Fruit fly (Drosophila melanogaster) whole organism, embryonic: ENCODE data around the gene Mbs.

Experiments
- Asciz ChIP-seq: fragments of 200-800 bp; sonication (Bioruptor generic); optimal IDR thresholded peaks from 2 replicates; lab custom pipeline; 2017; ENCODE audit warnings: missing biosample characterization, mild to moderate bottlenecking, missing genetic modification characterization, missing genetic modification reagents
- B-H1 ChIP-seq: fragments of 200-800 bp; sonication (Bioruptor generic); IDR thresholded peaks from 3 replicates; pipeline ENCODE4 v1.3.6; 2022; ENCODE audit warnings: missing biosample characterization, missing genetic modification characterization
- CG10431 ChIP-seq: fragments of 200-800 bp; sonication (Bioruptor generic); optimal IDR thresholded peaks from 3 replicates; lab custom pipeline; 2018; ENCODE audit warnings: missing biosample characterization, mild to moderate bottlenecking, missing genetic modification characterization
- CG10565 ChIP-seq: fragments of 200-800 bp; sonication (Bioruptor generic); optimal IDR thresholded peaks from 3 replicates; lab custom pipeline; 2016; ENCODE audit warnings: missing biosample characterization, mild to moderate bottlenecking, missing genetic modification characterization
- CG10654 ChIP-seq: fragments of 200-800 bp; sonication (Bioruptor generic); optimal IDR thresholded peaks from 2 replicates; lab custom pipeline; 2016; ENCODE audit warnings: missing biosample characterization, missing genetic modification characterization
- CG11456 ChIP-seq: fragments of 200-800 bp; sonication (Bioruptor generic); IDR thresholded peaks from 3 replicates; pipeline ENCODE4 v1.3.6; 2022; ENCODE audit warnings: missing biosample characterization, missing genetic modification characterization
- CG12299 ChIP-seq: fragments of 200-800 bp; sonication (Bioruptor generic); optimal IDR thresholded peaks from 2 replicates; lab custom pipeline; 2018; ENCODE audit warnings: missing biosample characterization, mild to moderate bottlenecking, missing genetic modification characterization
- CG12659 ChIP-seq: fragments of 200-800 bp; sonication (Bioruptor generic); optimal IDR thresholded peaks from 3 replicates; lab custom pipeline; 2017; ENCODE audit warnings: mild to moderate bottlenecking, missing biosample characterization, missing genetic modification reagents, missing genetic modification characterization
- CG12744 ChIP-seq: fragments of 200-800 bp; sonication (Bioruptor generic); optimal IDR thresholded peaks from 2 replicates; lab custom pipeline; 2016; ENCODE audit warnings: missing biosample characterization, missing genetic modification characterization
- CG14860 ChIP-seq: fragments of 200-800 bp; sonication (Bioruptor generic); IDR thresholded peaks from 3 replicates; pipeline ENCODE4 v1.3.6; 2022; ENCODE audit warnings: missing biosample characterization, missing genetic modification characterization; ENCODE audit not compliant: partially characterized antibody
- CG17802 ChIP-seq: fragments of 200-800 bp; sonication (Bioruptor generic); optimal IDR thresholded peaks from 2 replicates; lab custom pipeline; 2018; ENCODE audit warnings: missing biosample characterization, mild to moderate bottlenecking, missing genetic modification characterization, moderate library complexity
- CG3838 ChIP-seq: fragments of 200-800 bp; sonication (Bioruptor generic); optimal IDR thresholded peaks from 3 replicates; lab custom pipeline; 2016; ENCODE audit warnings: missing biosample characterization, missing genetic modification characterization
- CG5245 ChIP-seq: fragments of 200-800 bp; sonication (Bioruptor generic); optimal IDR thresholded peaks from 3 replicates; lab custom pipeline; 2016; ENCODE audit warnings: missing biosample characterization, missing genetic modification characterization
- CG6654 ChIP-seq: fragments of 200-800 bp; sonication (Bioruptor generic); optimal IDR thresholded peaks from 2 replicates; lab custom pipeline; 2017; ENCODE audit warnings: missing biosample characterization, mild to moderate bottlenecking, missing genetic modification characterization
- CG6765 ChIP-seq: fragments of 200-800 bp; sonication (Bioruptor generic); optimal IDR thresholded peaks from 3 replicates; lab custom pipeline; 2017; ENCODE audit warnings: missing biosample characterization, mild to moderate bottlenecking, missing genetic modification characterization
- CG8765 ChIP-seq: fragments of 200-800 bp; sonication (Bioruptor generic); IDR thresholded peaks from 2 replicates; pipeline ENCODE4 v1.3.6; 2022; ENCODE audit warnings: missing biosample characterization, missing genetic modification characterization
- Chrac-16 ChIP-seq: fragments of 200-800 bp; sonication (Bioruptor generic); optimal IDR thresholded peaks from 3 replicates; lab custom pipeline; 2016; ENCODE audit warnings: missing biosample characterization, missing genetic modification characterization
- Dbx ChIP-seq: fragments of 200-800 bp; sonication (Bioruptor generic); IDR thresholded peaks from 3 replicates; pipeline ENCODE4 v1.3.6; 2022; ENCODE audit warnings: missing biosample characterization, missing genetic modification characterization
- Dek ChIP-seq: fragments of 200-800 bp; sonication (Bioruptor generic); optimal IDR thresholded peaks from 3 replicates; lab custom pipeline; 2019; ENCODE audit warnings: missing biosample characterization, mild to moderate bottlenecking, missing genetic modification characterization, moderate library complexity
- Dfd ChIP-seq, 2 experiments: fragments of >200 bp; optimal IDR thresholded peaks; 2 replicates each; lab custom pipeline; 2017; ENCODE audit warnings: missing biosample characterization in 2 of 2, missing genetic modification characterization in 2 of 2
- ERR ChIP-seq: fragments of 200-800 bp; sonication (Bioruptor generic); optimal IDR thresholded peaks from 2 replicates; lab custom pipeline; 2016; ENCODE audit warnings: missing biosample characterization, missing genetic modification characterization
- Fer2 ChIP-seq: fragments of 200-800 bp; sonication (Bioruptor generic); optimal IDR thresholded peaks from 2 replicates; lab custom pipeline; 2018; ENCODE audit warnings: missing biosample characterization, mild to moderate bottlenecking, missing genetic modification characterization, moderate library complexity
- Fer3 ChIP-seq: fragments of 200-800 bp; sonication (Bioruptor generic); optimal IDR thresholded peaks from 2 replicates; lab custom pipeline; 2018; ENCODE audit warnings: missing biosample characterization, mild to moderate bottlenecking, missing genetic modification characterization, moderate library complexity
- GATAe ChIP-seq: fragments of 200-800 bp; sonication (Bioruptor generic); conservative IDR thresholded peaks from 2 replicates; pipeline ENCODE4 v1.3.6; 2022; ENCODE audit warnings: missing biosample characterization, missing genetic modification characterization
- MBD-R2 ChIP-seq: fragments of 200-800 bp; sonication (Bioruptor generic); IDR thresholded peaks from 2 replicates; pipeline ENCODE4 v1.3.6; 2022; ENCODE audit warnings: missing biosample characterization, missing genetic modification characterization
- Oaz ChIP-seq: fragments of 200-800 bp; sonication (Bioruptor generic); IDR thresholded peaks from 2 replicates; pipeline ENCODE4 v1.3.6; 2022; ENCODE audit warnings: missing biosample characterization, missing genetic modification characterization
- Opbp ChIP-seq: fragments of 200-800 bp; sonication (Bioruptor generic); IDR thresholded peaks from 3 replicates; pipeline ENCODE4 v1.3.6; 2022; ENCODE audit warnings: missing biosample characterization, missing genetic modification characterization; ENCODE audit not compliant: partially characterized antibody
- Optix ChIP-seq: fragments of 200-800 bp; sonication (Bioruptor generic); IDR thresholded peaks from 3 replicates; pipeline ENCODE4 v1.3.6; 2022; ENCODE audit warnings: missing biosample characterization, missing genetic modification characterization
- Pdp1 ChIP-seq, 2 experiments: fragments of 200-800 bp; sonication (Bioruptor generic); optimal IDR thresholded peaks; 3 replicates each; lab custom pipeline; 2016; ENCODE audit warnings: missing biosample characterization in 2 of 2, missing genetic modification characterization in 2 of 2, mild to moderate bottlenecking in 1 of 2, moderate library complexity in 1 of 2
- Poxn ChIP-seq: fragments of 200-800 bp; sonication (Bioruptor generic); IDR thresholded peaks from 2 replicates; pipeline ENCODE4 v1.3.6; 2022; ENCODE audit warnings: missing biosample characterization, missing genetic modification characterization
- Spps ChIP-seq: fragments of 200-800 bp; sonication (Bioruptor generic); optimal IDR thresholded peaks from 2 replicates; lab custom pipeline; 2018; ENCODE audit warnings: missing biosample characterization, mild to moderate bottlenecking, missing genetic modification characterization
- Stat92E ChIP-seq, 3 experiments: fragments of >200 bp in 2 of 3; fragments of 200-800 bp in 1 of 3; sonication (Bioruptor generic) in 1 of 3; optimal IDR thresholded peaks; 2 replicates each; lab custom pipeline; 2017 to 2019; ENCODE audit warnings: missing biosample characterization in 3 of 3, missing genetic modification characterization in 3 of 3, mild to moderate bottlenecking in 1 of 3, moderate library complexity in 1 of 3
- ato ChIP-seq: fragments of 200-800 bp; sonication (Bioruptor generic); IDR thresholded peaks from 2 replicates; pipeline ENCODE4 v1.3.6; 2022; ENCODE audit warnings: missing biosample characterization, missing genetic modification characterization; ENCODE audit not compliant: partially characterized antibody
- bigmax ChIP-seq: fragments of 200-800 bp; sonication (Bioruptor generic); optimal IDR thresholded peaks from 2 replicates; lab custom pipeline; 2018; ENCODE audit warnings: missing biosample characterization, mild to moderate bottlenecking, missing genetic modification characterization
- cas ChIP-seq: fragments of 200-800 bp; sonication (Bioruptor generic); IDR thresholded peaks from 2 replicates; pipeline ENCODE4 v1.3.6; 2022; ENCODE audit warnings: missing biosample characterization, missing genetic modification characterization
- dmrt99B ChIP-seq: fragments of 200-800 bp; sonication (Bioruptor generic); optimal IDR thresholded peaks from 2 replicates; lab custom pipeline; 2018; ENCODE audit warnings: missing biosample characterization, mild to moderate bottlenecking, missing genetic modification characterization, moderate library complexity
- en ChIP-seq: fragments of 200-800 bp; sonication (Bioruptor generic); optimal IDR thresholded peaks from 2 replicates; lab custom pipeline; 2016; ENCODE audit warnings: missing biosample characterization, missing genetic modification characterization
- ftz-f1 ChIP-seq: fragments of 200-800 bp; sonication (Bioruptor generic); optimal IDR thresholded peaks from 2 replicates; lab custom pipeline; 2016; ENCODE audit warnings: missing biosample characterization, missing genetic modification characterization
- grau ChIP-seq: fragments of 200-800 bp; optimal IDR thresholded peaks from 3 replicates; lab custom pipeline; 2019; ENCODE audit warnings: missing biosample characterization, mild to moderate bottlenecking, missing genetic modification characterization, moderate library complexity
- gro ChIP-seq: fragments of 200-800 bp; sonication (Bioruptor generic); optimal IDR thresholded peaks from 2 replicates; lab custom pipeline; 2016; ENCODE audit warnings: missing biosample characterization, missing genetic modification characterization
- gt ChIP-seq: fragments of 200-800 bp; sonication (Bioruptor generic); IDR thresholded peaks from 2 replicates; pipeline ENCODE4 v1.3.6; 2022; ENCODE audit warnings: missing biosample characterization, missing genetic modification characterization
- inv ChIP-seq: fragments of 200-800 bp; sonication (Bioruptor generic); IDR thresholded peaks from 2 replicates; pipeline ENCODE4 v1.3.6; 2022; ENCODE audit warnings: missing biosample characterization, missing genetic modification characterization; ENCODE audit not compliant: partially characterized antibody
- nau ChIP-seq: fragments of 200-800 bp; sonication (Bioruptor generic); optimal IDR thresholded peaks from 3 replicates; lab custom pipeline; 2017; ENCODE audit warnings: missing biosample characterization, mild to moderate bottlenecking, missing genetic modification characterization, missing genetic modification reagents
- repo ChIP-seq: fragments of 200-800 bp; sonication (Bioruptor generic); optimal IDR thresholded peaks from 2 replicates; lab custom pipeline; 2016; ENCODE audit warnings: missing biosample characterization, missing genetic modification characterization
- sc ChIP-seq, 3 experiments: fragments of >200 bp in 2 of 3; fragments of 200-800 bp in 1 of 3; sonication (Bioruptor generic) in 1 of 3; optimal IDR thresholded peaks; 2 replicates in 2 of 3; 3 replicates in 1 of 3; lab custom pipeline; 2017; ENCODE audit warnings: mild to moderate bottlenecking in 1 of 3, missing biosample characterization in 1 of 3, missing genetic modification characterization in 1 of 3, missing genetic modification reagents in 1 of 3
- sim ChIP-seq: fragments of 200-800 bp; sonication (Bioruptor generic); IDR thresholded peaks from 2 replicates; pipeline ENCODE4 v1.3.6; 2022; ENCODE audit warnings: missing biosample characterization, missing genetic modification characterization
- sna ChIP-seq: fragments of 200-800 bp; sonication (Bioruptor generic); IDR thresholded peaks from 2 replicates; pipeline ENCODE4 v1.3.6; 2022; ENCODE audit warnings: missing biosample characterization, missing genetic modification characterization; ENCODE audit not compliant: partially characterized antibody
- zen2 ChIP-seq: fragments of 200-800 bp; sonication (Bioruptor generic); IDR thresholded peaks from 3 replicates; pipeline ENCODE4 v1.3.6; 2022; ENCODE audit warnings: missing biosample characterization, missing genetic modification characterization; ENCODE audit not compliant: partially characterized antibody
- zfh2 ChIP-seq: fragments of 200-800 bp; sonication (Bioruptor generic); optimal IDR thresholded peaks from 2 replicates; lab custom pipeline; 2016; ENCODE audit warnings: missing biosample characterization, missing genetic modification characterization

The Mbs gene

dm6 chr3L:16045831-16046336 is 5.9 kb upstream of the Mbs start (continued):
- TF ChIP-seq CG10654 (GFP tag; lab: Kevin White, UChicago): peak; percentile 87
- peak; percentile 93 for TF ChIP-seq Spps (tag; lab: Kevin White, UChicago)
- TF ChIP-seq Oaz (GFP tag; lab: Robert Waterston, UW): peak; percentile 83
- peak; percentile 78 for TF ChIP-seq MBD-R2 (GFP tag; lab: Robert Waterston, UW)
- TF ChIP-seq CG8765 (GFP tag; lab: Robert Waterston, UW): peak; percentile 74
- peak; percentile 84 for TF ChIP-seq en (GFP tag; lab: Kevin White, UChicago)
- TF ChIP-seq CG12659 (GFP tag; lab: Kevin White, UChicago): peak; percentile 96
- TF ChIP-seq dmrt99B (tag; lab: Kevin White, UChicago): peak; percentile 94
- no peak for TF ChIP-seq sc (optimal IDR thresholded peaks at IDR 0.05; lab: Kevin White, UChicago)
- TF ChIP-seq sc (GFP tag; optimal IDR thresholded peaks at IDR 0.05; lab: Kevin White, UChicago): peak; percentile 71
- TF ChIP-seq Dbx: peak; percentile 94
- TF ChIP-seq inv: no peak
- TF ChIP-seq gro (GFP tag; lab: Kevin White, UChicago): peak; percentile 93
- TF ChIP-seq Asciz (GFP tag; lab: Kevin White, UChicago): peak; percentile 82
- no peak for TF ChIP-seq CG14860 (GFP tag; lab: Robert Waterston, UW)
- peak; percentile 96 for TF ChIP-seq Fer3
- TF ChIP-seq Dek: peak; percentile 95
- TF ChIP-seq CG12744 (GFP tag; lab: Kevin White, UChicago): peak; percentile 91
- TF ChIP-seq CG6765: peak; percentile 90
- peak; percentile 85 to 88 for TF ChIP-seq Pdp1 (GFP tag; optimal IDR thresholded peaks at IDR 0.05; lab: Kevin White, UChicago)
- TF ChIP-seq CG10565 (GFP tag; lab: Kevin White, UChicago): peak; percentile 74
- TF ChIP-seq zen2 (GFP tag; lab: Robert Waterston, UW): no peak
- no peak for TF ChIP-seq Opbp (GFP tag; lab: Robert Waterston, UW)
- TF ChIP-seq bigmax (GFP tag; lab: Kevin White, UChicago): no peak
- TF ChIP-seq Fer2 (tag; lab: Kevin White, UChicago): peak; percentile 87
- TF ChIP-seq zfh2: peak; percentile 85
- TF ChIP-seq ftz-f1 (GFP tag; lab: Kevin White, UChicago): no peak
- TF ChIP-seq Poxn (GFP tag; lab: Robert Waterston, UW): peak; percentile 55
- peak; percentile 82 for TF ChIP-seq CG11456
- no peak for TF ChIP-seq Dfd (GFP tag; optimal IDR thresholded peaks at IDR 0.05; lab: Kevin White, UChicago)
- TF ChIP-seq GATAe (GFP tag; lab: Robert Waterston, UW): peak; percentile 63; the same call in 1 of the 2 replicates
- peak; percentile 83 for TF ChIP-seq CG10431 (GFP tag; lab: Kevin White, UChicago)
- peak; percentile 91 for TF ChIP-seq grau
- peak; percentile 69 for TF ChIP-seq CG6654 (GFP tag; lab: Kevin White, UChicago)
- peak; percentile 94 for TF ChIP-seq CG12299 (tag; lab: Kevin White, UChicago)
- peak; percentile 90 for TF ChIP-seq B-H1 (GFP tag; lab: Robert Waterston, UW)
- TF ChIP-seq repo (GFP tag; lab: Kevin White, UChicago): peak; percentile 73
- TF ChIP-seq sim (GFP tag; lab: Robert Waterston, UW): peak; percentile 78
- TF ChIP-seq Stat92E (GFP tag; optimal IDR thresholded peaks at IDR 0.05; lab: Kevin White, UChicago): no peak
- peak; percentile 63 for TF ChIP-seq CG5245 (GFP tag; lab: Kevin White, UChicago)
- TF ChIP-seq CG17802 (tag; lab: Kevin White, UChicago): peak; percentile 10
- TF ChIP-seq CG3838 (GFP tag; lab: Kevin White, UChicago): peak; percentile 51
- peak; percentile 69 for TF ChIP-seq cas (GFP tag; lab: Robert Waterston, UW)
- peak; percentile 83 for TF ChIP-seq ERR (GFP tag; lab: Kevin White, UChicago)
- peak; percentile 89 for TF ChIP-seq Chrac-16 (GFP tag; lab: Kevin White, UChicago)
- TF ChIP-seq ato (GFP tag; lab: Robert Waterston, UW): no peak
- peak; percentile 53; the same call in 1 of the 2 replicates for TF ChIP-seq gt
- TF ChIP-seq sna (GFP tag; lab: Robert Waterston, UW): no peak
- TF ChIP-seq nau: peak; percentile 85
- peak; percentile 82; the same call in 2 of the 3 replicates for TF ChIP-seq Optix (GFP tag; lab: Robert Waterston, UW)
